Worm (Caenorhabditis elegans) whole organism, L4 larva: ENCODE measurements around the gene Y49F6B.13.
"Not testable (repeated sequence)": the region's sequence is repeated elsewhere in the genome, so short reads cannot be mapped to it uniquely, and the experiment has no call there.

Experiments
- R02D3.7 ChIP-seq: fragments of 150-350 bp; sonication (generic microtip); optimal IDR thresholded peaks from 3 replicates; lab custom pipeline; 2014; ENCODE audit warnings: missing biosample characterization, missing genetic modification characterization
- ama-1 ChIP-seq: fragments of 150-350 bp; optimal IDR thresholded peaks from 2 replicates; lab custom pipeline; 2014; ENCODE audit warnings: inconsistent platforms, mixed read lengths
- pha-4 ChIP-seq, 2 experiments: fragments of 150-350 bp in 1 of 2; fragments of 200-800 bp in 1 of 2; sonication (Bioruptor generic) in 1 of 2; IDR thresholded peaks in 1 of 2; optimal IDR thresholded peaks in 1 of 2; 2 replicates each; pipeline versions ENCODE4 v1.3.6 to Lab custom; 2014 to 2022; ENCODE audit warnings: missing genetic modification characterization in 2 of 2, missing genetic modification reagents in 2 of 2, missing biosample characterization in 1 of 2, missing compliant biosample characterization in 1 of 2
- pqm-1 ChIP-seq: sonication (generic microtip); optimal IDR thresholded peaks from 2 replicates; lab custom pipeline; 2017; ENCODE audit warnings: missing biosample characterization, missing genetic modification characterization

- not testable (repeated sequence) for TF ChIP-seq ama-1; R02D3.7 (tag; lab: Kevin White, UChicago); pha-4 (GFP tag; IDR thresholded peaks at IDR 0.05; lab: Robert Waterston, UW); pha-4 (tag; optimal IDR thresholded peaks at IDR 0.05; lab: Kevin White, UChicago); pqm-1
Measured at ce11 chrII:3464580-3464979, 6.9 kb downstream of the Y49F6B.13 start, which contains the start of gene C16C8.10.
